Worm (Caenorhabditis elegans) whole organism, young adult: ENCODE results near the gene ZK105.3.
A peak's percentile ranks its signal among the peaks of the same experiment; 100 is the strongest.

Source experiments
- attf-3 ChIP-seq: fragments of 200-800 bp; sonication (Bioruptor generic); conservative IDR thresholded peaks from 2 replicates; pipeline ENCODE4 v1.3.6; 2022; ENCODE audit warnings: missing genetic modification reagents, missing genetic modification characterization, missing compliant biosample characterization
- egl-18 ChIP-seq: fragments of 200-800 bp; sonication (Bioruptor generic); IDR thresholded peaks from 2 replicates; pipeline ENCODE4 v1.3.6; 2022; ENCODE audit warnings: missing genetic modification reagents, missing genetic modification characterization, missing compliant biosample characterization
- pha-4 ChIP-seq: fragments of 150-350 bp; sonication (generic microtip); optimal IDR thresholded peaks from 2 replicates; lab custom pipeline; 2014; ENCODE audit warnings: missing biosample characterization, missing genetic modification reagents, missing genetic modification characterization
- unc-130 ChIP-seq: sonication (generic microtip); optimal IDR thresholded peaks from 2 replicates; lab custom pipeline; 2016; ENCODE audit warnings: missing genetic modification reagents, missing genetic modification characterization, missing compliant biosample characterization
- unc-62 ChIP-seq: fragments of 150-350 bp; optimal IDR thresholded peaks from 2 replicates; lab custom pipeline; 2014; ENCODE audit warnings: missing biosample characterization, missing genetic modification reagents, missing genetic modification characterization
- ztf-25 ChIP-seq: fragments of 200-800 bp; sonication (Bioruptor generic); IDR thresholded peaks from 2 replicates; pipeline ENCODE4 v1.3.6; 2022; ENCODE audit warnings: missing genetic modification reagents, missing genetic modification characterization, missing compliant biosample characterization

DNA sequence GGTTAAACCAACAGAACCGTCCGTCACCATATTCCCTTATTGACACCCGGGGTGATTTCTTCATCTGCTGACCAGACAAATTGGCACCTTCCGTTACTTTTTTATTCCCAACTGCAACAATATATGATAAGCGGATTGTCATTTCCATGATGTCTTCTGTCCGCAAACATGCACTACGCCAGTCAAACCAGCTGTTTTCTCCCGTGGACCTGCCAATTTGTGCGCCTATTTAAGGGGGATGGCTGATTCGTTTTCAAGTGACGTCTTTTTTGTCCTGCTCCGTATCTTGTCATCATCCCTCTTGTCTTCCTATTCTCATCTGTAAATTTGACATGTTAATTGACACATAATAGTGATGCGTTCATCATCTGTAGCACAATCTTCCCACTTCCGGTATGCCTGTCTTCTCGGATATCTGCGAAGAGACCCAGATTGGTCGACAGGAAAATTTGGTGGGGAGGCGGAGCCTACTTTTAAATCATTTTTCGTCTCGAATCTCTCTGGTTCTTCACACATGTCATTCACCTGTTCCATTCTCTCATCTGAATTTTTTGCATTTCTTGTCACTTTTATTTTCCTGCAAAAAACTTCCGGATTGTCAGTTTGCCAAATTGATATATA lies 51.2 kb downstream of the ZK105.3 start:
- TF ChIP-seq egl-18 (GFP tag; lab: Robert Waterston, UW) (no peak), unc-62 (GFP tag; lab: Kevin White, UChicago) (peak; percentile 58), unc-130 (GFP tag; lab: Kevin White, UChicago) (no peak), attf-3 (GFP tag; lab: Robert Waterston, UW) (no peak), ztf-25 (GFP tag; lab: Robert Waterston, UW) (no peak), pha-4 (tag; lab: Kevin White, UChicago) (no peak)
